Worm (Caenorhabditis elegans): ENCODE measurements around the gene rrf-3.
A peak's percentile ranks its signal among the peaks of the same experiment; 100 is the strongest.

Gene rrf-3

DNA sequence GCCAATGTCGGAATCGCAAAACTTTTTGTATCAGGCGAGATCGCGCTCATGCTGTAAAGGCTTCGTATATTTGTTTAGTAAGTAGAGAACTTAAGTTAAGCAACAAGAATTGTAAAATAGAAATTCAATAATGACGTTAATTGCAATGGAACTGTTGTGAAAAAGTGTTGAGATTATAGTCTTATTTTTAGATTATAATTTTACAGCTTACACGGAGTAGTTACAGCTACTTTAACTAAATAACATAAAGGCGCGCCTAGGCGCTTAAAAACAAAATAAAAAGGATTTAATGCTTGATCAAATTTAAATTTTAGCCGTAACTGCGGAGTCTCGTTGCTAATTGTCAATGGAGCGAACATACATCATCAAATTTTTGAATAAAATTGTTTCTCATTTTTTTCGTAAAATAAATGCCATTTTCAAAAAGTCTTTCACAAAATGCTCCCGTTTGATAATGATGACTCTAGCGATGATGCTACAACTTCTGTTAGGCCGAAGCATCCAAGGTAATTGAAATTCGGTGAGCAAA, at the start of gene rrf-3, which contains the start of gene emb-27:
Gene rrf-3 (plus strand): TSS at position 346 of the 529 bp plus-strand sequence.
Gene emb-27 (minus strand): TSS at position 51 of the 529 bp plus-strand sequence.
- TF ChIP-seq flh-1 (GFP tag; optimal IDR thresholded peaks at IDR 0.05), result no peak
- TF ChIP-seq ces-1 (GFP tag; optimal IDR thresholded peaks at IDR 0.05), result peak; percentile 97
- peak; percentile 68 for TF ChIP-seq ham-2 (GFP tag; optimal IDR thresholded peaks at IDR 0.05)
- peak; percentile 71 for TF ChIP-seq lsy-2 (tag; optimal IDR thresholded peaks at IDR 0.05)

DNA sequence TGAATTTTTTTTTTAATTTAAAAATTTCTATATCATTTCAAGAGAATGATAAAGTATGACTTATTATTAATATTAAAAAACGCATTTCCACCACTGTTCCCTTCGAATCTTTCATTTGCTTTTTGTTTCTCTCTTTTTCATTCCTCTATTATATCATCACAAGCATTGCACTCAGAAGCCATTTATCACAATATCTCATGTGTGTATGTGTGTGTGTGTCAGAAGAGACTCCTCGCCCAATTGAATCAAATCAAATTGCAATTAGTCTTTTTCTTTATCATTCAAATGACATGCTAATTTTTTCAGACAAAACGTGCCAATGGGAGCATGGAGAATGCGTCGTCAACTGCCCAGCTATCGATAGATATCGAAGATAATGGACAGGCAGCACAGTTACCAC, 46.1 kb upstream of the rrf-3 start, which contains the start of gene unc-105:
Gene unc-105 (plus strand): TSS at position 301 of the 400 bp plus-strand sequence.
- TF ChIP-seq nhr-237 (tag; optimal IDR thresholded peaks at IDR 0.05) (no peak), unc-62 (GFP tag; optimal IDR thresholded peaks at IDR 0.05) (peak; percentile 26)

DNA sequence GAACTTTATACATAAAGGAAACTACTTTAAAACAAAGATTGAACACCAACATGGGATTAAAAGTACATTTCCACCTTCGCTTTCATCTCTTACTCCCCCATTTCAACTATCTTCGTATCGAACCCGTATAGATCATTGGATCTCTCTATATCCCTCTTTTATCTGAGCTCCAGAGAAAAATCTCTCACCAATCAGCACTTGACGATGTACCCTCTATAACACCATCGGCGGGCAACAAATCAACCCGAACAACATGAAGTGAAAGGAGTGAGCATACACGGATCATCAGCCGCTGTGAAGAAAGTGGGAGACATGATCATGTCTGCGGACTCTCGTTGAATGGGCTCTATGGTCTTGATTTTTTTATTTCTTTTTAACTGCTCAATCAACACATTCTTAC, 44.8 kb upstream of the rrf-3 start:
- TF ChIP-seq sptf-1 (tag; optimal IDR thresholded peaks at IDR 0.05) (no peak), zip-8 (tag; optimal IDR thresholded peaks at IDR 0.05) (no peak), ztf-11 (tag; optimal IDR thresholded peaks at IDR 0.05) (no peak), M03D4.4 (tag; optimal IDR thresholded peaks at IDR 0.05) (no peak), unc-120 (tag; optimal IDR thresholded peaks at IDR 0.05; ENCODE audit: poor library complexity, severe bottlenecking) (peak; percentile 79)

DNA sequence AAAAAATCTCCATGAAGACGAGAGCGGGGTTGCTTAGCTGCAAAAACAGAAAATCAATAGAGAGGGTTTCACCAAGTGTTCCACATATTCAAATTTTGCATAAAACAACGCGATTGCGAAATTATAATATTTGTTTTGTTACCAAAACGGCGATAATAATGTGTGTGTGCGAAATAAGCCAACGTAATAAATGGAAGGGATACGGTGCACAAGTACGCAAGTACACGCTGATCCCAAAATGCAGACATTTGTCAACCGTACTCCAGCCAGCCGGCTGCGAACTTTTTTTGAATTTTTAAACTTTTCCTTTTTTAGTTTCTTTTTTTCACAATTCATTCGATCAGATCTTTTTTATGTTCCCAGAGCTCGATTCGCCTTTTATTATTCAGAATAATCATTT, 37.4 kb upstream of the rrf-3 start, which contains the start of gene ire-1:
Gene ire-1 (minus strand): TSS at position 44 of the 400 bp plus-strand sequence.
- TF ChIP-seq ceh-83 (GFP tag; optimal IDR thresholded peaks at IDR 0.05) (no peak), sptf-1 (tag; optimal IDR thresholded peaks at IDR 0.05) (no peak), elt-3 (tag; optimal IDR thresholded peaks at IDR 0.05) (no peak), lin-13 (tag; optimal IDR thresholded peaks at IDR 0.05) (peak; percentile 7), mls-2 (tag; optimal IDR thresholded peaks at IDR 0.05) (no peak), ceh-39 (tag; optimal IDR thresholded peaks at IDR 0.05) (no peak), nhr-12 (tag; optimal IDR thresholded peaks at IDR 0.05) (no peak), unc-39 (tag; optimal IDR thresholded peaks at IDR 0.05) (no peak), mab-5 (tag; optimal IDR thresholded peaks at IDR 0.05) (no peak), elt-1 (tag; optimal IDR thresholded peaks at IDR 0.05; ENCODE audit: borderline replicate concordance, insufficient read depth) (no peak), zip-8 (tag; optimal IDR thresholded peaks at IDR 0.05) (no peak), snpc-4 (tag; optimal IDR thresholded peaks at IDR 0.05) (no peak), flh-1 (GFP tag; optimal IDR thresholded peaks at IDR 0.05) (no peak), drap-1 (GFP tag; optimal IDR thresholded peaks at IDR 0.05) (no peak), cnd-1 (tag; optimal IDR thresholded peaks at IDR 0.05) (no peak), hlh-1 (tag; optimal IDR thresholded peaks at IDR 0.05) (peak; percentile 10), lin-32 (GFP tag; optimal IDR thresholded peaks at IDR 0.05) (no peak), mep-1 (tag; optimal IDR thresholded peaks at IDR 0.05) (peak; percentile 62), nhr-237 (tag; optimal IDR thresholded peaks at IDR 0.05) (peak; percentile 47), M03D4.4 (tag; optimal IDR thresholded peaks at IDR 0.05) (no peak), ces-1 (GFP tag; optimal IDR thresholded peaks at IDR 0.05) (no peak), nhr-76 (tag; optimal IDR thresholded peaks at IDR 0.05) (no peak), unc-62 (GFP tag; optimal IDR thresholded peaks at IDR 0.05) (no peak), sem-2 (GFP tag; optimal IDR thresholded peaks at IDR 0.05) (no peak), ham-2 (GFP tag; optimal IDR thresholded peaks at IDR 0.05) (no peak), unc-120 (tag; optimal IDR thresholded peaks at IDR 0.05; ENCODE audit: poor library complexity, severe bottlenecking) (peak; percentile 3), bed-3 (GFP tag; optimal IDR thresholded peaks at IDR 0.05) (no peak), ceh-43 (GFP tag; optimal IDR thresholded peaks at IDR 0.05) (no peak), blmp-1 (tag; optimal IDR thresholded peaks at IDR 0.05) (no peak), pha-4 (tag; optimal IDR thresholded peaks at IDR 0.05) (peak; percentile 67), lsy-2 (tag; optimal IDR thresholded peaks at IDR 0.05) (peak; percentile 99), ztf-11 (tag; optimal IDR thresholded peaks at IDR 0.05) (no peak), nhr-28 (tag; optimal IDR thresholded peaks at IDR 0.05) (no peak), nhr-2 (tag; optimal IDR thresholded peaks at IDR 0.05) (no peak), tbx-8 (GFP tag; optimal IDR thresholded peaks at IDR 0.05) (no peak)
